Worm (Caenorhabditis elegans) whole organism, L1 larva: Measurements from ENCODE around the gene Y39B6A.29.

ENCODE experiments used
- C16A3.4 ChIP-seq: fragments of 150-350 bp; optimal IDR thresholded peaks from 2 replicates; lab custom pipeline; 2014; ENCODE audit warnings: missing biosample characterization, missing genetic modification characterization
- Y116A8C.19 ChIP-seq: sonication (generic microtip); optimal IDR thresholded peaks from 2 replicates; lab custom pipeline; 2016; ENCODE audit warnings: missing compliant biosample characterization, missing genetic modification characterization, borderline replicate concordance
- aha-1 ChIP-seq: fragments of 150-350 bp; optimal IDR thresholded peaks from 2 replicates; lab custom pipeline; 2014; ENCODE audit warnings: missing biosample characterization, missing genetic modification characterization
- aly-2 ChIP-seq: fragments of 150-350 bp; optimal IDR thresholded peaks from 2 replicates; lab custom pipeline; 2014; ENCODE audit warnings: missing biosample characterization, missing genetic modification characterization
- ceh-63 ChIP-seq: fragments of 200-800 bp; sonication (Bioruptor generic); optimal IDR thresholded peaks from 2 replicates; lab custom pipeline; 2018; ENCODE audit warnings: mild to moderate bottlenecking, missing genetic modification characterization, missing compliant biosample characterization
- ceh-8 ChIP-seq: fragments of 200-800 bp; sonication (Bioruptor generic); optimal IDR thresholded peaks from 2 replicates; lab custom pipeline; 2018; ENCODE audit warnings: mild to moderate bottlenecking, missing genetic modification characterization, moderate library complexity, missing compliant biosample characterization
- ceh-90 ChIP-seq: sonication (generic microtip); optimal IDR thresholded peaks from 2 replicates; lab custom pipeline; 2016; ENCODE audit warnings: missing genetic modification characterization, missing compliant biosample characterization
- dpl-1 ChIP-seq, 3 experiments: fragments of 150-350 bp in 2 of 3; sonication (generic microtip) in 1 of 3; optimal IDR thresholded peaks; 2 replicates each; lab custom pipeline; 2014 to 2017; ENCODE audit warnings: missing biosample characterization in 3 of 3, missing genetic modification characterization in 3 of 3, missing genetic modification reagents in 3 of 3
- dsc-1 ChIP-seq: sonication (generic microtip); optimal IDR thresholded peaks from 2 replicates; lab custom pipeline; 2016; ENCODE audit warnings: mild to moderate bottlenecking, missing genetic modification characterization, missing compliant biosample characterization
- efl-3 ChIP-seq: fragments of 200-800 bp; sonication (Bioruptor generic); optimal IDR thresholded peaks from 2 replicates; lab custom pipeline; 2018; ENCODE audit warnings: mild to moderate bottlenecking, missing genetic modification characterization, missing compliant biosample characterization
- elt-2 ChIP-seq: sonication (generic microtip); optimal IDR thresholded peaks from 2 replicates; lab custom pipeline; 2016; ENCODE audit warnings: missing genetic modification characterization, mild to moderate bottlenecking, inconsistent platforms, missing compliant biosample characterization, missing genetic modification reagents
- ets-5 ChIP-seq: fragments of 200-800 bp; sonication (Bioruptor generic); IDR thresholded peaks from 2 replicates; pipeline ENCODE4 v1.3.6; 2022; ENCODE audit warnings: missing genetic modification characterization, missing compliant biosample characterization
- fkh-10 ChIP-seq: sonication (generic microtip); optimal IDR thresholded peaks from 2 replicates; lab custom pipeline; 2017; ENCODE audit warnings: missing biosample characterization, missing genetic modification reagents, missing genetic modification characterization
- fkh-4 ChIP-seq: sonication (generic microtip); optimal IDR thresholded peaks from 2 replicates; lab custom pipeline; 2016; ENCODE audit warnings: missing compliant biosample characterization, missing genetic modification characterization, borderline replicate concordance
- fkh-8 ChIP-seq: sonication (generic microtip); optimal IDR thresholded peaks from 2 replicates; lab custom pipeline; 2016; ENCODE audit warnings: mild to moderate bottlenecking, missing genetic modification characterization, missing compliant biosample characterization
- fos-1 ChIP-seq: fragments of 150-350 bp; optimal IDR thresholded peaks from 2 replicates; lab custom pipeline; 2014; ENCODE audit warnings: missing biosample characterization, missing genetic modification characterization
- grh-1 ChIP-seq: fragments of 200-800 bp; sonication (Bioruptor generic); IDR thresholded peaks from 2 replicates; pipeline ENCODE4 v1.3.6; 2022; ENCODE audit warnings: missing genetic modification reagents, missing genetic modification characterization, missing compliant biosample characterization
- hlh-17 ChIP-seq: fragments of 200-800 bp; sonication (Bioruptor generic); optimal IDR thresholded peaks from 2 replicates; lab custom pipeline; 2018; ENCODE audit warnings: missing genetic modification characterization, mild to moderate bottlenecking, missing compliant biosample characterization, moderate library complexity, borderline replicate concordance
- hlh-4 ChIP-seq: sonication (generic microtip); optimal IDR thresholded peaks from 2 replicates; lab custom pipeline; 2016; ENCODE audit warnings: mild to moderate bottlenecking, missing genetic modification characterization, missing compliant biosample characterization
- isw-1 ChIP-seq: fragments of 200-800 bp; sonication (Bioruptor generic); IDR thresholded peaks from 2 replicates; pipeline ENCODE4 v1.3.6; 2022; ENCODE audit warnings: missing genetic modification characterization, missing compliant biosample characterization
- lin-35 ChIP-seq, 2 experiments: fragments of 150-350 bp; optimal IDR thresholded peaks; 2 replicates each; lab custom pipeline; 2014; ENCODE audit warnings: missing biosample characterization in 2 of 2, missing genetic modification characterization in 2 of 2, missing genetic modification reagents in 2 of 2
- lin-39 ChIP-seq: fragments of 150-350 bp; optimal IDR thresholded peaks from 2 replicates; lab custom pipeline; 2014; ENCODE audit warnings: missing biosample characterization, missing genetic modification reagents, missing genetic modification characterization
- lsy-2 ChIP-seq, 2 experiments: fragments of 150-350 bp; optimal IDR thresholded peaks; 2 replicates each; lab custom pipeline; 2014; ENCODE audit warnings: missing biosample characterization in 2 of 2, missing genetic modification characterization in 2 of 2
- mep-1 ChIP-seq: fragments of 150-350 bp; optimal IDR thresholded peaks from 2 replicates; lab custom pipeline; 2014; ENCODE audit warnings: missing biosample characterization, missing genetic modification characterization
- nhr-11 ChIP-seq: fragments of 150-350 bp; optimal IDR thresholded peaks from 2 replicates; lab custom pipeline; 2014; ENCODE audit warnings: missing biosample characterization, missing genetic modification characterization
- nhr-12 ChIP-seq: sonication (generic microtip); optimal IDR thresholded peaks from 2 replicates; lab custom pipeline; 2017; ENCODE audit warnings: missing biosample characterization, missing genetic modification characterization
- nhr-19 ChIP-seq: fragments of 200-800 bp; sonication (Bioruptor generic); conservative IDR thresholded peaks from 2 replicates; pipeline ENCODE4 v1.3.6; 2022; ENCODE audit warnings: missing genetic modification characterization, missing compliant biosample characterization
- nhr-47 ChIP-seq: sonication (generic microtip); optimal IDR thresholded peaks from 2 replicates; lab custom pipeline; 2016; ENCODE audit warnings: mild to moderate bottlenecking, missing genetic modification characterization, moderate library complexity, missing compliant biosample characterization
- nhr-71 ChIP-seq: sonication (generic microtip); optimal IDR thresholded peaks from 2 replicates; lab custom pipeline; 2016; ENCODE audit warnings: mild to moderate bottlenecking, missing genetic modification characterization, moderate library complexity, missing compliant biosample characterization
- nhr-76 ChIP-seq: sonication (generic microtip); optimal IDR thresholded peaks from 2 replicates; lab custom pipeline; 2017; ENCODE audit warnings: missing biosample characterization, missing genetic modification characterization
- nhr-84 ChIP-seq: sonication (generic microtip); optimal IDR thresholded peaks from 2 replicates; lab custom pipeline; 2017; ENCODE audit warnings: missing biosample characterization, missing genetic modification characterization
- pax-3 ChIP-seq: fragments of 200-800 bp; sonication (Bioruptor generic); optimal IDR thresholded peaks from 2 replicates; lab custom pipeline; 2018; ENCODE audit warnings: mild to moderate bottlenecking, missing genetic modification characterization, moderate library complexity, missing compliant biosample characterization
- pqm-1 ChIP-seq: sonication (generic microtip); optimal IDR thresholded peaks from 3 replicates; lab custom pipeline; 2017; ENCODE audit warnings: missing biosample characterization, missing genetic modification characterization
- rnt-1 ChIP-seq: sonication (generic microtip); optimal IDR thresholded peaks from 2 replicates; lab custom pipeline; 2016; ENCODE audit warnings: mild to moderate bottlenecking, missing genetic modification characterization, moderate library complexity, missing compliant biosample characterization
- sptf-1 ChIP-seq: fragments of 150-350 bp; optimal IDR thresholded peaks from 2 replicates; lab custom pipeline; 2014; ENCODE audit warnings: missing biosample characterization, missing genetic modification characterization
- swsn-7 ChIP-seq: sonication (generic microtip); optimal IDR thresholded peaks from 2 replicates; lab custom pipeline; 2016; ENCODE audit warnings: missing genetic modification characterization, missing compliant biosample characterization
- unc-62 ChIP-seq: fragments of 150-350 bp; optimal IDR thresholded peaks from 2 replicates; lab custom pipeline; 2014; ENCODE audit warnings: missing biosample characterization, missing genetic modification reagents, missing genetic modification characterization
- unc-86 ChIP-seq: sonication (generic microtip); optimal IDR thresholded peaks from 2 replicates; lab custom pipeline; 2016; ENCODE audit warnings: missing genetic modification characterization, missing compliant biosample characterization
- ztf-4 ChIP-seq: fragments of 150-350 bp; optimal IDR thresholded peaks from 2 replicates; lab custom pipeline; 2014; ENCODE audit warnings: missing biosample characterization, missing genetic modification characterization

The Y39B6A.29 gene

DNA sequence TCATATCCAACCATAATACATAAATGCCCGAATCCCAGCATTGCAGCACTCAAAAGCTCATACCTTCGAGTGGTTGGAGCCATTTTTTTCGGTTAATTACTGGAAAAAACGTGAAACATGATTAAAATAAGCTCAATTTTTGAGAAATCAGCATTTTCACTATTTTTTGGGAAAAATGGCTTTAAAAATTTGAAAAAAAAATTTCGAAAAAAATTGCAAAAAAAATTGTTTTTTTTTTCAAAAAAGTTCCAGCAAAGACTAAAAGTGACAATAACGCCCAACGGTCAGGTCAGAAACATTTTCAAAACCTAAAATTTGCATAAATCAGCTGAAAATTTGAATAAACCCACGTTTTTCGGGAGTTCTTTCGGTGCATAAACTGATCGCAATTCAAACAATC lies at the start of gene Y39B6A.29:
Gene Y39B6A.29 (minus strand): TSS at position 101 of the 400 bp plus-strand sequence.
- TF ChIP-seq nhr-76, result no peak
- TF ChIP-seq isw-1 (GFP tag; lab: Robert Waterston, UW), result no peak
- no peak for TF ChIP-seq ceh-90 (tag; lab: Kevin White, UChicago)
- no peak for TF ChIP-seq lin-35 (GFP tag; optimal IDR thresholded peaks at IDR 0.05; lab: Kevin White, UChicago)
- no peak for TF ChIP-seq nhr-11 (tag; lab: Kevin White, UChicago)
- TF ChIP-seq pqm-1 (tag; lab: Kevin White, UChicago), result no peak
- no peak for TF ChIP-seq elt-2 (tag; lab: Kevin White, UChicago)
- no peak for TF ChIP-seq hlh-4
- TF ChIP-seq efl-3 (GFP tag; lab: Kevin White, UChicago), result no peak
- TF ChIP-seq fkh-8 (tag; lab: Kevin White, UChicago), result no peak
- TF ChIP-seq fos-1, result no peak
- no peak for TF ChIP-seq ztf-4 (tag; lab: Kevin White, UChicago)
- TF ChIP-seq fkh-10 (GFP tag; lab: Kevin White, UChicago), result no peak
- no peak for TF ChIP-seq nhr-19 (GFP tag; lab: Robert Waterston, UW)
- no peak for TF ChIP-seq grh-1 (GFP tag; lab: Robert Waterston, UW)
- no peak for TF ChIP-seq sptf-1
- no peak for TF ChIP-seq aly-2 (tag; lab: Kevin White, UChicago)
- no peak for TF ChIP-seq Y116A8C.19 (tag; lab: Kevin White, UChicago)
- TF ChIP-seq unc-62 (GFP tag; lab: Kevin White, UChicago), result no peak
- TF ChIP-seq, all 84 proteins: peak for 0

- no peak for TF ChIP-seq lin-39
- TF ChIP-seq, all 84 proteins: peak for 0
Observed at ce11 chrV:19073169-19073568, 48.6 kb upstream of the Y39B6A.29 start.

DNA sequence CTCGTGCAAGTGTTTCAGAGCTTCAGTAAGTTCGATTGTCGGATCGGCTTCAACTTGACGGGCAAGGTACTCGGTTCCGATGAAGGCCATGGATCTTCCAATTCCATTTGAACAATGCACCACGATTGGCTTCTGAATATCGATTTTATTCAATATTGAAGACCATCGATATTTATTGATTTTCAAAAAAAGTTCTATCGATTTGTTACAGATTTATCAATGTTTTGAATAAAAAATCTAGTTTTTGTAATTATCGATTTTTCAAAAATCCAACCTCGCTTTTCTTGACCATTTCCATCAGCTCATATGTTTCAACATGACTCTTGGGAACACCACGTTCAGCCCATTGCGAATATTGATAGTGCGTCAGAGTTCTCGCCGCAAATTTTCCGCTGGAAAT lies 44.3 kb upstream of the Y39B6A.29 start:
- no peak for TF ChIP-seq C16A3.4 (tag; lab: Kevin White, UChicago)
- no peak for TF ChIP-seq pqm-1 (tag; lab: Kevin White, UChicago)
- TF ChIP-seq pax-3 (tag; lab: Kevin White, UChicago), result no peak
- no peak for TF ChIP-seq dpl-1 (GFP tag; optimal IDR thresholded peaks at IDR 0.05; lab: Kevin White, UChicago)
- TF ChIP-seq lin-39, result no peak
- no peak for TF ChIP-seq ets-5 (GFP tag; lab: Robert Waterston, UW)
- no peak for TF ChIP-seq mep-1
- no peak for TF ChIP-seq fkh-4 (tag; lab: Kevin White, UChicago)

ce11 chrV:19063326-19063725 lies 38.7 kb upstream of the Y39B6A.29 start:
- TF ChIP-seq lsy-2 (tag; optimal IDR thresholded peaks at IDR 0.05; lab: Kevin White, UChicago) (no peak), ztf-4 (tag; lab: Kevin White, UChicago) (no peak), efl-3 (GFP tag; lab: Kevin White, UChicago) (no peak), pqm-1 (tag; lab: Kevin White, UChicago) (no peak), nhr-47 (tag; lab: Kevin White, UChicago) (no peak), nhr-12 (tag; lab: Kevin White, UChicago) (no peak), aha-1 (tag; lab: Kevin White, UChicago) (no peak), swsn-7 (no peak), rnt-1 (tag; lab: Kevin White, UChicago) (no peak), hlh-4 (no peak), nhr-71 (tag; lab: Kevin White, UChicago) (no peak), ceh-63 (GFP tag; lab: Kevin White, UChicago) (no peak), isw-1 (GFP tag; lab: Robert Waterston, UW) (no peak), Y116A8C.19 (tag; lab: Kevin White, UChicago) (no peak), dsc-1 (tag; lab: Kevin White, UChicago) (no peak), nhr-84 (tag; lab: Kevin White, UChicago) (no peak), ceh-8 (no peak), unc-86 (tag; lab: Kevin White, UChicago) (no peak), hlh-17 (GFP tag; lab: Kevin White, UChicago) (no peak)
